Fruit fly (Drosophila melanogaster): Measurements from ENCODE around the gene Sry-delta.

The Sry-delta gene

dm6 chr3R:30052455-30053046 lies 9.4 kb downstream of the Sry-delta start, which contains the start of gene Jasper:
Jasper (plus strand) TSS chr3R:30052514.
- TF ChIP-seq CG1621 (tag; optimal IDR thresholded peaks at IDR 0.05), result peak; percentile 33
- peak; percentile 28 for TF ChIP-seq dsx (GFP tag; optimal IDR thresholded peaks at IDR 0.05; ENCODE audit: poor library complexity, severe bottlenecking)
- peak; percentile 15; the same call in 1 of the 2 replicates for TF ChIP-seq CG15336 (GFP tag; IDR thresholded peaks at IDR 0.05)
- no peak for TF ChIP-seq ss (GFP tag; optimal IDR thresholded peaks at IDR 0.05)
- TF ChIP-seq Sox14 (GFP tag; optimal IDR thresholded peaks at IDR 0.05), result peak; percentile 29
- peak; percentile 14 for TF ChIP-seq CG3032 (tag; optimal IDR thresholded peaks at IDR 0.05)
- no peak for TF ChIP-seq Eip78C (GFP tag)
- TF ChIP-seq CG6854 (GFP tag; optimal IDR thresholded peaks at IDR 0.05), result peak; percentile 5
- peak; percentile 7 for TF ChIP-seq fkh (GFP tag; optimal IDR thresholded peaks at IDR 0.05)
- TF ChIP-seq CG8632 (GFP tag; optimal IDR thresholded peaks at IDR 0.05), result no peak
- TF ChIP-seq CG16779 (tag; optimal IDR thresholded peaks at IDR 0.05), result no peak
- no peak for TF ChIP-seq Eip75B (GFP tag; optimal IDR thresholded peaks at IDR 0.05)
- no peak for TF ChIP-seq svp (GFP tag)
- TF ChIP-seq CG9139 (GFP tag; optimal IDR thresholded peaks at IDR 0.05), result no peak

dm6 chr3R:30055915-30056544 lies 12.9 kb downstream of the Sry-delta start, which contains the start of the genes Rpp14b and spn-A:
Rpp14b (plus strand) TSS chr3R:30055957.
spn-A (minus strand) TSS chr3R:30056037.
- TF ChIP-seq CG34406 (GFP tag; optimal IDR thresholded peaks at IDR 0.05), result peak; percentile 38
- no peak for TF ChIP-seq Lpt (GFP tag; optimal IDR thresholded peaks at IDR 0.05)
- peak; percentile 62 for TF ChIP-seq Sox102F (GFP tag; optimal IDR thresholded peaks at IDR 0.05)
- TF ChIP-seq CG11902 (GFP tag; optimal IDR thresholded peaks at IDR 0.05), result no peak
- no peak for TF ChIP-seq CG6854 (GFP tag; optimal IDR thresholded peaks at IDR 0.05)
- peak; percentile 8 for TF ChIP-seq dsx (GFP tag; optimal IDR thresholded peaks at IDR 0.05; ENCODE audit: poor library complexity, severe bottlenecking)
- TF ChIP-seq CG15336 (GFP tag; IDR thresholded peaks at IDR 0.05), result peak; percentile 24; the same call in 1 of the 2 replicates
- peak in 1 of 2 experiments; percentile 12 for TF ChIP-seq ss (GFP tag; optimal IDR thresholded peaks at IDR 0.05)
- TF ChIP-seq CG31627 (GFP tag; optimal IDR thresholded peaks at IDR 0.05), result peak; percentile 53
- no peak for TF ChIP-seq CG10631 (GFP tag; optimal IDR thresholded peaks at IDR 0.05)
- TF ChIP-seq OdsH (GFP tag; optimal IDR thresholded peaks at IDR 0.05), result peak; percentile 52
- TF ChIP-seq eg (GFP tag; IDR thresholded peaks at IDR 0.05), result peak; percentile 58; the same call in 2 of the 3 replicates
- peak; percentile 44 for TF ChIP-seq CG32006 (GFP tag; optimal IDR thresholded peaks at IDR 0.05)
- peak; percentile 56 for TF ChIP-seq lz (GFP tag; optimal IDR thresholded peaks at IDR 0.05)
- TF ChIP-seq fd85E (GFP tag; optimal IDR thresholded peaks at IDR 0.05), result no peak
- no peak for TF ChIP-seq CG8319 (GFP tag; optimal IDR thresholded peaks at IDR 0.05)
- no peak for TF ChIP-seq CG11294 (GFP tag; IDR thresholded peaks at IDR 0.05)
- TF ChIP-seq pdm3 (GFP tag; optimal IDR thresholded peaks at IDR 0.05), result peak; percentile 49
- no peak for TF ChIP-seq CG6808 (GFP tag; optimal IDR thresholded peaks at IDR 0.05)
- no peak for TF ChIP-seq fkh (GFP tag; optimal IDR thresholded peaks at IDR 0.05)
- no peak for TF ChIP-seq salr (GFP tag; optimal IDR thresholded peaks at IDR 0.05)
- TF ChIP-seq svp (GFP tag), result peak; percentile 77
- TF ChIP-seq CG6163 (GFP tag; IDR thresholded peaks at IDR 0.05), result no peak
- no peak for TF ChIP-seq CG6276 (GFP tag; optimal IDR thresholded peaks at IDR 0.05)
- TF ChIP-seq CG3032 (tag; optimal IDR thresholded peaks at IDR 0.05), result no peak
- TF ChIP-seq Ets21C (GFP tag; optimal IDR thresholded peaks at IDR 0.05), result no peak
- TF ChIP-seq CG11762 (GFP tag; optimal IDR thresholded peaks at IDR 0.05; ENCODE audit: insufficient read depth), result no peak
- TF ChIP-seq dac (GFP tag; optimal IDR thresholded peaks at IDR 0.05), result no peak
- TF ChIP-seq Gug (GFP tag; IDR thresholded peaks at IDR 0.05), result no peak
- no peak for TF ChIP-seq CG4318 (GFP tag; optimal IDR thresholded peaks at IDR 0.05)
- TF ChIP-seq esn (GFP tag; optimal IDR thresholded peaks at IDR 0.05), result peak; percentile 39
- TF ChIP-seq CG1621 (tag; optimal IDR thresholded peaks at IDR 0.05), result no peak
- TF ChIP-seq achi (GFP tag; optimal IDR thresholded peaks at IDR 0.05), result no peak
- no peak for TF ChIP-seq CG10669 (GFP tag; optimal IDR thresholded peaks at IDR 0.05)
- TF ChIP-seq CG16779 (tag; optimal IDR thresholded peaks at IDR 0.05), result no peak
- TF ChIP-seq CG6792 (GFP tag; optimal IDR thresholded peaks at IDR 0.05), result peak; percentile 19
- peak; percentile 47 for TF ChIP-seq Sox15 (GFP tag; optimal IDR thresholded peaks at IDR 0.05)
- TF ChIP-seq Eip78C (GFP tag), result peak; percentile 80
- TF ChIP-seq Ets96B (tag; optimal IDR thresholded peaks at IDR 0.05), result no peak
- TF ChIP-seq CG8632 (GFP tag; optimal IDR thresholded peaks at IDR 0.05), result no peak
- TF ChIP-seq Hr39 (GFP tag; optimal IDR thresholded peaks at IDR 0.05), result peak; percentile 59
- peak; percentile 3 for TF ChIP-seq Eip75B (GFP tag; optimal IDR thresholded peaks at IDR 0.05)
- TF ChIP-seq Smox (GFP tag; optimal IDR thresholded peaks at IDR 0.05), result no peak
- peak; percentile 3 for TF ChIP-seq net (GFP tag; optimal IDR thresholded peaks at IDR 0.05)

Measured in whole organism, prepupa.